Worm (Caenorhabditis elegans) whole organism, early embryonic: ENCODE results near the gene dct-5.

Experiments
- B0310.2 ChIP-seq: sonication (generic microtip); optimal IDR thresholded peaks from 2 replicates; lab custom pipeline; 2016; ENCODE audit warnings: mild to moderate bottlenecking, missing genetic modification characterization, missing compliant biosample characterization
- aly-1 ChIP-seq: sonication (generic microtip); optimal IDR thresholded peaks from 2 replicates; lab custom pipeline; 2016; ENCODE audit warnings: missing genetic modification characterization, missing compliant biosample characterization
- ama-1 ChIP-seq: fragments of 150-350 bp; optimal IDR thresholded peaks from 2 replicates; lab custom pipeline; 2014
- ceh-13 ChIP-seq: fragments of 200-800 bp; sonication (Bioruptor generic); optimal IDR thresholded peaks from 2 replicates; lab custom pipeline; 2018; ENCODE audit warnings: mild to moderate bottlenecking, missing genetic modification characterization, missing compliant biosample characterization
- flt-1 ChIP-seq: fragments of 200-800 bp; sonication (Bioruptor generic); IDR thresholded peaks from 2 replicates; pipeline ENCODE4 v1.3.6; 2022; ENCODE audit warnings: missing genetic modification characterization, missing compliant biosample characterization
- hmbx-1 ChIP-seq: sonication (generic microtip); optimal IDR thresholded peaks from 2 replicates; lab custom pipeline; 2016; ENCODE audit warnings: mild to moderate bottlenecking, missing genetic modification characterization, missing compliant biosample characterization
- pes-1 ChIP-seq: fragments of 200-800 bp; sonication (Bioruptor generic); IDR thresholded peaks from 2 replicates; pipeline ENCODE4 v1.3.6; 2022; ENCODE audit warnings: missing genetic modification reagents, missing genetic modification characterization, missing compliant biosample characterization
- sea-1 ChIP-seq: fragments of 200-800 bp; sonication (Bioruptor generic); conservative IDR thresholded peaks from 2 replicates; pipeline ENCODE4 v1.3.6; 2022; ENCODE audit warnings: missing genetic modification characterization, missing compliant biosample characterization
- tbx-11 ChIP-seq: fragments of 200-800 bp; sonication (Bioruptor generic); IDR thresholded peaks from 2 replicates; pipeline ENCODE4 v1.3.6; 2022; ENCODE audit warnings: missing genetic modification characterization, missing compliant biosample characterization
- tra-4 ChIP-seq: sonication (generic microtip); optimal IDR thresholded peaks from 2 replicates; lab custom pipeline; 2017; ENCODE audit warnings: missing genetic modification characterization, missing compliant biosample characterization

- TF ChIP-seq ama-1 (lab: Kevin White, UChicago) (no peak), flt-1 (GFP tag; lab: Robert Waterston, UW) (no peak), sea-1 (no peak), pes-1 (GFP tag; lab: Robert Waterston, UW) (no peak), aly-1 (tag; lab: Kevin White, UChicago) (no peak), hmbx-1 (no peak), B0310.2 (no peak), ceh-13 (GFP tag; lab: Kevin White, UChicago) (no peak), tra-4 (tag; lab: Kevin White, UChicago) (no peak), tbx-11 (GFP tag; lab: Robert Waterston, UW) (no peak)
These were observed 27.8 kb downstream of the dct-5 start, which contains the start of the genes EEED8.12 and EEED8.4 for ce11 chrII:5408924-5409323.
